Fruit fly (Drosophila melanogaster) whole organism: ENCODE data around the gene CG14054.

Source experiments
- CG8478 ChIP-seq: fragments of >200 bp; optimal IDR thresholded peaks from 2 replicates; lab custom pipeline; 2018; ENCODE audit warnings: inconsistent platforms
- Dll ChIP-seq: fragments of >200 bp; optimal IDR thresholded peaks from 2 replicates; lab custom pipeline; 2017
- EcR ChIP-seq, 2 experiments: fragments of >200 bp; optimal IDR thresholded peaks; 2 replicates each; lab custom pipeline; 2017; ENCODE audit warnings: missing biosample characterization in 2 of 2, missing genetic modification characterization in 2 of 2, missing genetic modification reagents in 2 of 2
- pan ChIP-seq: fragments of >200 bp; optimal IDR thresholded peaks from 2 replicates; lab custom pipeline; 2017
- psq ChIP-seq: fragments of >200 bp; optimal IDR thresholded peaks from 2 replicates; lab custom pipeline; 2017
- usp ChIP-seq: fragments of >200 bp; optimal IDR thresholded peaks from 2 replicates; lab custom pipeline; 2017; ENCODE audit warnings: missing biosample characterization, missing genetic modification characterization, mixed read lengths

CG14054 gene

DNA sequence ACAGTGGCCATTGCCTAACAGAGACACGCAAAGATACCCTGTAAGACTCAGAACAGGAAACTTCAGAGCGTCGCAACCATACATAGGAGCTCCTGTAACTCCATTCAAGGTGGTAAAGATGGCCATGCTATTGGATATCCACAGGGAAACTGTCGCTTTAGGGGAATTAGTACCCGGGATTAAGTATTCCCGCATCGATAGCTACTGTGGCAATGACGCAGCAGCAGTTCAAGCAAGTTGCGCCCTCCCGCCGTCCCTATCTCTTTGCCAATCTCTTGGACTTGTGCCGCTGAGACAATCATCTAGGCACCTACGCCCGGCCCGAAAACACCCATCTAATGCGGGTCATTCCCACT, 4.5 kb upstream of the CG14054 start:
- TF ChIP-seq pan (lab: Kevin White, UChicago), result no peak
- no peak for TF ChIP-seq psq (lab: Kevin White, UChicago)
- no peak for TF ChIP-seq EcR (GFP tag; optimal IDR thresholded peaks at IDR 0.05; lab: Kevin White, UChicago)
- TF ChIP-seq CG8478 (lab: Kevin White, UChicago), result no peak
- no peak for TF ChIP-seq usp
- TF ChIP-seq Dll (lab: Kevin White, UChicago), result no peak

DNA sequence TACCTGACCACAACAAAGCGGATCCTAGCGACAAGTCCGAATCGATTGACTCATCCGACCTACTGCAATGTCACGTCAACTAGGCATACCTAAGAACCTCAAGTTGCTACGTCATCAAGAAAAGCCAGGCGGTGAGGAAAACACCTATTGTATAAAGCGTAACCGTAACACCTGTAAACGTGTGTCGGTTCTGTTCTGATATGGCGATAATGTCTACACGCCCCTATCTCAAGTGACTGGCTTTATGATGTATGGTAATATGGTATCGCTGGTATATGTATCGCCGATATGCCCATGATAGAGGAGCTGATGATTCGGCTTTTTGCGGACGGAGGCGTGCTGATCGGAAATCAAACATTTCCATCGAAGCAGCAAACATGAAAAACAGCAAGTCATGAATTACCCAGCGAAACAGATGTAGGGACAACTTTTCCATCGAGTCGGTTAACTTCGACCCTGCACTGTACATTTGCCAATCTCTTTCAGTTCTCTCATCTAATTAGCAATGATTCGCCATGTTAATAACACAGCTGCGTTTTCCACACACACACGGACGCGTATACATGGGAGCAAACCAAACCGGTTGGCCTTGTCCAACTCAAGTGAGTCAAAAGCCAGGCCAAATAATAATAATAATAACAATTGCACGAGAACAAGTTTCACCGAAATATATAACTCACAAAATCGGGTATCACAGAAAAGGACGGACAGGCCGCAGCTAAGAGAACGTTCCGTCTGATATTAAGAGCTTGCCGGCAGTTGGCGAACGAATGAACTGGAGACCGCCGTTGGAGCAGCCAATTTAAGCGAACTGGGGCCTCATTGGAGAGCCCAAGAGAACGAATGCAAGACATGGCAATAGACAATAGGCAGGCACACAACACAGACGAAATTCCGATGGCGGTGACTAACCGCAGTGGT, 3.9 kb upstream of the CG14054 start:
- TF ChIP-seq psq (lab: Kevin White, UChicago), result no peak
- TF ChIP-seq EcR (GFP tag; optimal IDR thresholded peaks at IDR 0.05; lab: Kevin White, UChicago), result no peak
- TF ChIP-seq CG8478 (lab: Kevin White, UChicago), result no peak
- no peak for TF ChIP-seq pan (lab: Kevin White, UChicago)
- no peak for TF ChIP-seq usp
- TF ChIP-seq Dll (lab: Kevin White, UChicago), result no peak

DNA sequence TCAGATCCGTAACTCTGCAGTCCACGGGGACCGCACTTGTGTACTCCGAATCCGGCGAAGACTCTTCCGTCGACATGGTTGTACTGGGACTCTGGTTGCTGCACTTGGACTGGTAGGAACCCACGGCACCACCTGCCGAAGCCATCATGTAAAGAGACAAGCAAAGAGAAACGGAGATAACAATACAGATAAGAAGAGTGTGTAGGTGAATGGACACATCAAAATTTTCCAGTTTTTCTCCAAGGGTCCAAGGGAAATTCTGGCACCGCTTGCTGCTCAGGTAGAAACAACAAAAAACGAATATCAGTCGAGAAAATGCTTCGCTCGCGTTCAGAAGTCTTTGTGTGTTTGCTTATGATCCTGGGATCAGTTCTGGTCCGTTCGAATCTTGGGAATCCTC, 2.1 kb upstream of the CG14054 start, which contains the start of gene CG4194:
Gene CG4194 (plus strand): TSS at position 301 of the 400 bp plus-strand sequence.
- TF ChIP-seq pan (lab: Kevin White, UChicago), result no peak
- TF ChIP-seq Dll (lab: Kevin White, UChicago), result no peak
- no peak for TF ChIP-seq EcR (GFP tag; optimal IDR thresholded peaks at IDR 0.05; lab: Kevin White, UChicago)
- TF ChIP-seq usp, result no peak
- no peak for TF ChIP-seq CG8478 (lab: Kevin White, UChicago)
- TF ChIP-seq psq (lab: Kevin White, UChicago), result no peak

DNA sequence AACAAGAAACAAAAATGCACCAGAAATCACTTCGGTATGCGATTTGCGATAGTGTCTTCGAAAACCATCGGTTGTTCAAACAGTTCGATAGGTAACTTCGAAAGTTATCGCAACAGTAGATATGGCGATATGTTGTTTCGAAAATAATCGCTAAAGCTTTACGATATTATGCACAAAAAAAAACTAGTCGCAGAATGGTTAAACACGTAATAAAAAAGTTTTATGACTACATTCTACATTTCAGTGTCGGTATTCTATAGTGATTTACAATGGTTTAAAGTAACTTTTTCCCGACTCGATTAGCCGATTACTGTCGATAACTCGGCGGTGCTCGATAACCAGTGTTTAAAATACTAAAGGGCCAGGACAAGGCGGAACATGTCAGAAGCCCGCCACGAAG, 1.1 kb downstream of the CG14054 start, which contains the start of gene CG4281:
Gene CG4281 (minus strand): TSS at position 70 of the 400 bp plus-strand sequence.
- TF ChIP-seq pan (lab: Kevin White, UChicago), result no peak
- no peak for TF ChIP-seq Dll (lab: Kevin White, UChicago)
- TF ChIP-seq CG8478 (lab: Kevin White, UChicago), result no peak
- TF ChIP-seq EcR (GFP tag; optimal IDR thresholded peaks at IDR 0.05; lab: Kevin White, UChicago), result no peak
- no peak for TF ChIP-seq psq (lab: Kevin White, UChicago)
- TF ChIP-seq usp, result no peak

DNA sequence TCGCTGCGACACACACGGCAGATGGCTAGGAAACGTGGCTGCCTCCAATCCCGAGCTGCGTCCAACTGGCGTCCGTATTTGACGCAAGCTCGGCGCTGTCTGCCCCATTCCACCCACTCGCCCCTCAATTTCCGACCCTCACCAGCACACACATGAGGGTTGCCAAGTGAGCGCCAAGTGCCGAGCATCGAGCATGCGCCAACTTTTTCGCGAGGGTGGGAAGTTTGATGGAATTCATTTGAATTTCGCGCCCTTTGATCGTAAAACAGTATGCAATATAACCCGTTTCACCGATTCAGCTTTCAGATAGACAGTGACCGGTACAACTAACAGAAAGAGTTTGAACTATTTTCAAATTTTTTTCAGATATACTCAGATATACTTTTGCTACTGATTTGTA, 4.3 kb downstream of the CG14054 start, which contains the start of gene Sik2:
Gene Sik2 (minus strand): TSS at position 67 of the 400 bp plus-strand sequence.
- TF ChIP-seq Dll (lab: Kevin White, UChicago), result no peak
- TF ChIP-seq EcR (GFP tag; optimal IDR thresholded peaks at IDR 0.05; lab: Kevin White, UChicago), result no peak
- TF ChIP-seq CG8478 (lab: Kevin White, UChicago), result no peak
- TF ChIP-seq usp, result no peak
- TF ChIP-seq pan (lab: Kevin White, UChicago), result no peak
- no peak for TF ChIP-seq psq (lab: Kevin White, UChicago)

DNA sequence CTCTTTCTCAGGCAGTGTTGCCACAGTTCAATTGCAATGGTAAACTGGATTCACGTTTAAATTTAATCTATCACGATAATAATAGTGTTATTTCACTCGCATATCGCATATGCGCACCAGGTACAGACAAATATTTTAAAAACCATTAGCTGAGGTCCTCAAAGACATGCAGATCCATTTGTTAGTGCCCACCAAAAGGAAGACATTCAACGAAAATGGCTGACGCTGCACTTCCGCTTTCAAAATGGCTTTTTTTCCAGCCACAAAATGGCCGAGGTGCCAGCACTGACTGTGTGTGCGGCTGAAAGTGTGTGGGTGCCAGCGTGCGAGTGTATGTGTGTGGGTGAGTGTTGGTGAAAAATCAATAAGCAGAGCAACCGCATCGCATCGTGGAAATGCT, 5.0 kb downstream of the CG14054 start:
- TF ChIP-seq usp (no peak), CG8478 (lab: Kevin White, UChicago) (no peak), psq (lab: Kevin White, UChicago) (no peak), Dll (lab: Kevin White, UChicago) (no peak), pan (lab: Kevin White, UChicago) (no peak), EcR (GFP tag; optimal IDR thresholded peaks at IDR 0.05; lab: Kevin White, UChicago) (no peak)

DNA sequence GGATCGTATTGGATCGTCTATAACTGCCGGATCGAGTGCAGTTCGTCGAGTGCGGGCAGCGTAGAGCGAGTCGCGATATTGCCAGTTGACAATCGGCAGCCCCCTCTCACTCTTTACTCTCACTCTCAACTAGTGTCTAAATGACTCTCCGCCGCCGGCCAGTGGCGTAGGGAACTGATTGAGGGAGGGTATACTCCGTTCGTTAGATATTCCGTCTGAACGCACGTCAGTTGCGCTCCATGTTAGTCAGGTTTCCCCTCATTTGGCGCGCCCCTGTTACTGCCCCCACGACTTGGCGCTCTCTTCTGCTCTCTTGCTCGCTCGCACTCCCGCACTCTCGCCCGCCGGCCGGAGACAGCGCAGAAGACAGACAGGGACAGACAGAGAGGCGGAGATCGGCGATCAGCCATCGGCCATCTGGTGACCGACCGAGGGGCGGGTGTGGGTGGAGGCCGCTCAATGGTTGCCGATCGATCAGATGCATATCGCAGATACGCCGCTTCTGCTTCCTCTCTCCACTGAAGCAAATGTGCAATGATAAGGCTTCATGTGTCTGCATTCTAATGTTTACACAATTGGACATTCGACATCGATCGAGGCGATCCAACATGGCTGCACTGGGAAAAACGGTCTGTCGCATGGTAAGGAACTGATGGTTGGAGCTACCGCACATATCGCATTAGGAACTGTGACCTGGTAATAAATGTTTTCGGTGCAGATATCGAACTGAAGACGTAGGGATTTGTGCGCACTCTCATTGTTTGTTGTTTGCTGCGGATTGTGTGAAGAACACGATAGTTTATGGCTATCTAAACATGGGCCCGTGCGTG, 15.9 kb downstream of the CG14054 start, which contains the start of gene moody:
Gene moody (minus strand): TSS at position 51 of the 830 bp plus-strand sequence.
- TF ChIP-seq Dll (lab: Kevin White, UChicago) (peak; percentile 93), psq (lab: Kevin White, UChicago) (no peak)

DNA sequence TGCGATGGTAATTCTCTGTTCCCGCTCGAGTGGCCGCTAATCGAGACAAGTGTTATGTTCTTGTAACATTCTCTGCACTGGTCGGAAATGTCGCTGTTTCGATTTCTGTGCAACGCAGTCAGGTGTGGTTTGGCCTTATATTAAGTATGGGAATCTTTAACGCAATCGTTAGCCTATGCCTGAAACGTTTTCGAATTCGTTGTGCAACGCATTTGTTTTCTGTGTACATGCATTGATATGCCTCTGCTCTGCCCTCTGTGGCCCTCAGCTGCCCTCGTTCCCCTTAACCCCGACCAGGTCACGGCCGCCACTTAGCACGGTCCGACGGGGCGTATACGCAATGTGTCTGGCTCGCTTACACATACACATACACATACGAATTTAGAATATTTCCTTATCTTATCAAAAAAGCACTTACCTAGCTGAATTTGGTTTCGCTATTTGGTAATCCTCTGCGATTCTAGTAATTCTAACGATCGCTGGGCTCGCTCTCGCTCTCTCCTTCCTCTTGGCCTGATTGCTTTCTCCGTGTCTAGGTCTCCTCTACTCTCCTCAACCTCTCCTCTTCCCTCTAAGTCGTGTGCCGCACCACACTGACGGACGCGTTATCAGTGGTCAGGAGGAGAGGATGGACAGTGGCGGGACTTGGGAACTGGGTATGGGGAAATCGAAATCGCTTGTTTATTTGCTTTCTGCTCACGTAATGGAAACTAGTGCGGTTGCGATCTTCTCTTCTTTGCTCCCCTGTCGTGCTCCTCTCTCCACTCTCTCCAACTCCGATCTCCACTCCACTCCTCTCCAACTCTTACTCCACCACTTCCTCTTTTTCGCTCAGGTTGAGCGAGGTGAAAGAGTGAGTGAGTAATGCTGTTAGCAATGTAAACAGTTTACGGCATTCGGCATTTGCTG, 17.1 kb downstream of the CG14054 start:
- TF ChIP-seq EcR (GFP tag; optimal IDR thresholded peaks at IDR 0.05; lab: Kevin White, UChicago), result no peak
- TF ChIP-seq usp, result no peak
- TF ChIP-seq psq (lab: Kevin White, UChicago), result no peak
- TF ChIP-seq Dll (lab: Kevin White, UChicago), result no peak
- TF ChIP-seq CG8478 (lab: Kevin White, UChicago), result no peak
- no peak for TF ChIP-seq pan (lab: Kevin White, UChicago)

DNA sequence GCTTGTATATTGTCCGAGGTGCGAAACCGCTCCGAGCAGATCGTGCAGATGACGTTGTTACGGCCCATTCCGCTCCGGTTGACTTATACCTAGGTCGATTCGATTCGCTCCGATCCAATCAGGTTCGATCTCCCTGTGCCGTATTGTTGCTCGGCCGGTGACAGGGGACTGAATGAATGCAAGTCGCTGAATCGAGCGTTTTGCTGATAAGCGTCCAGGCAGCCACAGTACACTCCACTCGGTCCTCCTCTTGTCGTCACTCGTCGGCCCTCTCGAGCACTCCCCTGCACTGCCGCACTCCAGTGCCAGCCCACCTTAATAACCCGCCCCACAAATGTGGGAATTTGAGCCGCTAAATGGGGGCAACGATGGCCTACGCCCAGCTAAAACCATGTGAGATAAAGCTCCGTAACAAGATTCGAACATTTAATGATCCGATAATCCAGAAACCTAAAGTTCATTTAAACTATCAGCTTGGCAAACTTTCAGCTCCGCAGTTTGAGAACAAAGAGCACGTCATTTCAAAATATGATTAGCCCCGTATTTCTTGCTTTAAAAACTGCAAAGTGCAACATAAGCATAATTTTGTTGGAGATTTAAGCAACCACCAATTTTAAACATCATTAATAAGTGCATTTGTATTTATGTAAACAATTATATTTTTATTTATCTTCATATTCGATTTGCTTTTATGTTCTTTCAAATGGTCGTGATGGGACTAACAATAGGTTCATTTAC, 22.3 kb downstream of the CG14054 start, which contains the start of gene CG4325:
Gene CG4325 (minus strand): TSS at position 159 of the 738 bp plus-strand sequence.
- TF ChIP-seq psq (lab: Kevin White, UChicago), result no peak
- TF ChIP-seq pan (lab: Kevin White, UChicago), result no peak
- TF ChIP-seq Dll (lab: Kevin White, UChicago), result no peak
- TF ChIP-seq CG8478 (lab: Kevin White, UChicago), result no peak
